Fruit fly (Drosophila melanogaster): ENCODE data around the gene CG6761.

Gene CG6761

DNA sequence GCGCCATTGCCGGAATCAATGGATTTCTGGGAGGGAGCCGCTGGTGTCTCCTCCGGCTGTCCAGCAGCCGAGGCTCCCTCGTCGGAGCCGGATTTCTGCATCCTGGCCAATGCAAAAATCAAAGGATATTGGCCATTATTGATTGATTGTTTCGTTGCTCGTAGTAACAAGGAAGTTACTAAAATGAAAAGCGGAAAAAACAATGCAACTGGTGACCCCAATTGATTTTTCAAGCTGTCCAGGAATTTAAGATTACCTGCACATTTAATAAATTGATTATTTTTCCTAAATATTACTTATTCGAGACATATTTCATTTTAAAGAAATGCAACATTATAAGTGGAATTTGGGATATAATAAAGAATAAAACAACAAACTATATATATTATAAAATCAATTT is at the start of gene CG6761:
CG6761 (minus strand) TSS at position 101 of the 400 bp plus-strand sequence.
- no peak for TF ChIP-seq Bgb (GFP tag; IDR thresholded peaks at IDR 0.05; ENCODE audit: partially characterized antibody)
- TF ChIP-seq ara (GFP tag; IDR thresholded peaks at IDR 0.05), result no peak
- no peak for TF ChIP-seq sna (GFP tag; IDR thresholded peaks at IDR 0.05; ENCODE audit: partially characterized antibody)
- no peak for TF ChIP-seq CG3407 (GFP tag; optimal IDR thresholded peaks at IDR 0.05)
- no peak for TF ChIP-seq CG11456 (GFP tag; IDR thresholded peaks at IDR 0.05)
- no peak for TF ChIP-seq Ets97D (GFP tag; optimal IDR thresholded peaks at IDR 0.05)

DNA sequence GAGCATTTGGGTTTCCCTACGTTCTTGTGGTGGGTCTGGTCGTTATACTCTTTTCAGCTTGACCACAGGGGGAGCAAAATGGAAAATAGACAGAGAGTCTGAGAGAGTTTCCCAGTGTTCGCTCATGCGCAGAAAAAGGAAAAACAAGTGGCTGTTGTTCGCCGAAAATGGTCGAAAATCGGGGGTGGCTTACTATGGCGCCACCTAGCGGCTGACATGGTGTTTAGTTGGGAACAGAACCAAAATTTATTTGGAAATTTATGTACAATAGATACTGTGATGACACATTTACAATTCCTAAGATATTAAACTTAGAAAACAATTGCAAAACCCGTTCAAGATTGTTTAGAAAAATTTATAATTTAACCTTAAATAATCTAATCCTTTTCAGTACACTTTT is 48.2 kb upstream of the CG6761 start:
- TF ChIP-seq CG3847 (GFP tag; IDR thresholded peaks at IDR 0.05) (no peak), insv (GFP tag; optimal IDR thresholded peaks at IDR 0.05) (no peak), Sox102F (GFP tag; optimal IDR thresholded peaks at IDR 0.05) (no peak), CG11456 (GFP tag; IDR thresholded peaks at IDR 0.05) (peak; percentile 10; the same call in 1 of the 3 replicates), pita (GFP tag; optimal IDR thresholded peaks at IDR 0.05) (peak; percentile 56), corto (GFP tag; optimal IDR thresholded peaks at IDR 0.05) (no peak), CG10979 (tag; optimal IDR thresholded peaks at IDR 0.05) (no peak), CG9215 (GFP tag; IDR thresholded peaks at IDR 0.05) (peak; percentile 22; the same call in 1 of the 2 replicates), Dfd (GFP tag; optimal IDR thresholded peaks at IDR 0.05) (no peak), gro (GFP tag; optimal IDR thresholded peaks at IDR 0.05) (no peak), nerfin-2 (GFP tag; IDR thresholded peaks at IDR 0.05; ENCODE audit: partially characterized antibody) (no peak), NFAT (GFP tag; IDR thresholded peaks at IDR 0.05) (peak; percentile 11; the same call in 1 of the 2 replicates), Ets97D (GFP tag; optimal IDR thresholded peaks at IDR 0.05) (no peak), CG7357 (GFP tag; IDR thresholded peaks at IDR 0.05) (no peak), CG1832 (GFP tag; optimal IDR thresholded peaks at IDR 0.05) (no peak), grau (tag; optimal IDR thresholded peaks at IDR 0.05) (no peak), Side (GFP tag; optimal IDR thresholded peaks at IDR 0.05) (no peak), CG1792 (GFP tag; optimal IDR thresholded peaks at IDR 0.05) (no peak), Bgb (GFP tag; IDR thresholded peaks at IDR 0.05; ENCODE audit: partially characterized antibody) (peak; percentile 42; the same call in 1 of the 2 replicates), BtbVII (GFP tag; optimal IDR thresholded peaks at IDR 0.05) (no peak), Lim3 (GFP tag; IDR thresholded peaks at IDR 0.05) (no peak), hth (optimal IDR thresholded peaks at IDR 0.05) (no peak), sqz (GFP tag; optimal IDR thresholded peaks at IDR 0.05) (no peak), ssp (GFP tag; IDR thresholded peaks at IDR 0.05) (no peak), sd (tag; optimal IDR thresholded peaks at IDR 0.05) (no peak), CG6689 (GFP tag; IDR thresholded peaks at IDR 0.05) (no peak), HLH54F (GFP tag; optimal IDR thresholded peaks at IDR 0.05) (no peak), amos (GFP tag; IDR thresholded peaks at IDR 0.05; ENCODE audit: partially characterized antibody) (peak; percentile 28; the same call in 1 of the 2 replicates), twi (tag; optimal IDR thresholded peaks at IDR 0.05) (no peak), D19B (GFP tag; optimal IDR thresholded peaks at IDR 0.05) (no peak), CG12659 (GFP tag; optimal IDR thresholded peaks at IDR 0.05) (no peak), odd (GFP tag; optimal IDR thresholded peaks at IDR 0.05) (no peak), CG17385 (GFP tag; optimal IDR thresholded peaks at IDR 0.05) (no peak), CG2199 (GFP tag; IDR thresholded peaks at IDR 0.05) (peak; percentile 43; the same call in 1 of the 3 replicates), Dbx (GFP tag; IDR thresholded peaks at IDR 0.05) (no peak), pros (GFP tag; optimal IDR thresholded peaks at IDR 0.05) (no peak), CG2889 (GFP tag; IDR thresholded peaks at IDR 0.05) (no peak), pum (GFP tag; optimal IDR thresholded peaks at IDR 0.05) (no peak), CG9817 (tag; optimal IDR thresholded peaks at IDR 0.05) (no peak), E2f1 (GFP tag; IDR thresholded peaks at IDR 0.05) (no peak), CG32532 (GFP tag; IDR thresholded peaks at IDR 0.05) (peak; percentile 55), ash1 (GFP tag; optimal IDR thresholded peaks at IDR 0.05) (no peak), Stat92E (GFP tag; optimal IDR thresholded peaks at IDR 0.05) (no peak), CG16815 (GFP tag; optimal IDR thresholded peaks at IDR 0.05) (no peak), MBD-R2 (GFP tag; IDR thresholded peaks at IDR 0.05) (no peak), lmd (GFP tag; IDR thresholded peaks at IDR 0.05) (no peak)
